Worm (Caenorhabditis elegans) whole organism, L3 larva: Measurements from ENCODE around the gene pes-8.

Experiments
- R02D3.7 ChIP-seq: fragments of 150-350 bp; optimal IDR thresholded peaks from 2 replicates; lab custom pipeline; 2014; ENCODE audit warnings: missing biosample characterization, missing genetic modification characterization
- ZK546.5 ChIP-seq: sonication (generic microtip); optimal IDR thresholded peaks from 2 replicates; lab custom pipeline; 2017; ENCODE audit warnings: missing biosample characterization, missing genetic modification characterization
- aly-2 ChIP-seq: fragments of 150-350 bp; optimal IDR thresholded peaks from 2 replicates; lab custom pipeline; 2014; ENCODE audit warnings: missing biosample characterization, missing genetic modification characterization
- ceh-16 ChIP-seq: sonication (generic microtip); optimal IDR thresholded peaks from 2 replicates; lab custom pipeline; 2017; ENCODE audit warnings: missing biosample characterization, missing genetic modification characterization
- ceh-28 ChIP-seq: fragments of 150-350 bp; optimal IDR thresholded peaks from 2 replicates; lab custom pipeline; 2014; ENCODE audit warnings: missing biosample characterization, missing genetic modification reagents, missing genetic modification characterization
- ceh-9 ChIP-seq: sonication (generic microtip); optimal IDR thresholded peaks from 2 replicates; lab custom pipeline; 2018; ENCODE audit warnings: missing biosample characterization, missing genetic modification characterization
- egl-27 ChIP-seq: sonication (generic microtip); optimal IDR thresholded peaks from 4 replicates; lab custom pipeline; 2017; ENCODE audit warnings: missing biosample characterization, missing genetic modification reagents, missing genetic modification characterization
- egl-5 ChIP-seq: fragments of 150-350 bp; optimal IDR thresholded peaks from 2 replicates; lab custom pipeline; 2017; ENCODE audit warnings: missing biosample characterization, missing genetic modification reagents, missing genetic modification characterization, inconsistent platforms
- elt-2 ChIP-seq: sonication (generic microtip); optimal IDR thresholded peaks from 2 replicates; lab custom pipeline; 2016; ENCODE audit warnings: missing genetic modification reagents, mild to moderate bottlenecking, missing genetic modification characterization, missing compliant biosample characterization
- elt-3 ChIP-seq, 3 experiments: fragments of 150-350 bp in 1 of 3; sonication (generic microtip) in 2 of 3; optimal IDR thresholded peaks; 2 replicates in 2 of 3; 4 replicates in 1 of 3; lab custom pipeline; 2014 to 2017; ENCODE audit warnings: missing biosample characterization in 3 of 3, missing genetic modification characterization in 3 of 3
- eor-1 ChIP-seq, 2 experiments: fragments of 150-350 bp; optimal IDR thresholded peaks; 2 replicates each; lab custom pipeline; 2014 to 2018; ENCODE audit warnings: missing biosample characterization in 2 of 2, missing genetic modification characterization in 2 of 2
- fkh-2 ChIP-seq: fragments of 150-350 bp; optimal IDR thresholded peaks from 2 replicates; lab custom pipeline; 2014; ENCODE audit warnings: missing biosample characterization, missing genetic modification reagents, missing genetic modification characterization
- fos-1 ChIP-seq: fragments of 150-350 bp; optimal IDR thresholded peaks from 2 replicates; lab custom pipeline; 2014; ENCODE audit warnings: missing biosample characterization, missing genetic modification characterization
- hmg-11 ChIP-seq: sonication (generic microtip); optimal IDR thresholded peaks from 2 replicates; lab custom pipeline; 2016; ENCODE audit warnings: missing genetic modification characterization, missing compliant biosample characterization
- jun-1 ChIP-seq: fragments of 150-350 bp; optimal IDR thresholded peaks from 2 replicates; lab custom pipeline; 2014; ENCODE audit warnings: missing biosample characterization, missing genetic modification reagents, missing genetic modification characterization
- lin-15B ChIP-seq: fragments of 150-350 bp; optimal IDR thresholded peaks from 2 replicates; lab custom pipeline; 2014; ENCODE audit warnings: missing biosample characterization, missing genetic modification characterization
- lin-39 ChIP-seq: fragments of 150-350 bp; optimal IDR thresholded peaks from 2 replicates; lab custom pipeline; 2018; ENCODE audit warnings: missing biosample characterization, missing genetic modification reagents, missing genetic modification characterization
- lsy-12 ChIP-seq: sonication (generic microtip); optimal IDR thresholded peaks from 2 replicates; lab custom pipeline; 2016; ENCODE audit warnings: mild to moderate bottlenecking, missing genetic modification characterization, missing compliant biosample characterization
- mdl-1 ChIP-seq: fragments of 150-350 bp; optimal IDR thresholded peaks from 2 replicates; lab custom pipeline; 2014; ENCODE audit warnings: missing biosample characterization, missing genetic modification characterization
- mml-1 ChIP-seq: fragments of 150-350 bp; sonication (generic microtip); optimal IDR thresholded peaks from 3 replicates; lab custom pipeline; 2014; ENCODE audit warnings: missing biosample characterization, missing genetic modification characterization
- nfya-1 ChIP-seq: sonication (generic microtip); optimal IDR thresholded peaks from 2 replicates; lab custom pipeline; 2017; ENCODE audit warnings: missing genetic modification characterization, mild to moderate bottlenecking, missing compliant biosample characterization, antibody characterized with exemption, moderate library complexity; ENCODE audit not compliant: insufficient read depth
- nhr-12 ChIP-seq: fragments of 150-350 bp; optimal IDR thresholded peaks from 2 replicates; lab custom pipeline; 2014; ENCODE audit warnings: missing biosample characterization, missing genetic modification characterization
- nhr-23 ChIP-seq: fragments of 150-350 bp; optimal IDR thresholded peaks from 2 replicates; lab custom pipeline; 2014; ENCODE audit warnings: missing biosample characterization, missing genetic modification reagents, missing genetic modification characterization
- nhr-237 ChIP-seq: fragments of 150-350 bp; optimal IDR thresholded peaks from 2 replicates; lab custom pipeline; 2014; ENCODE audit warnings: missing biosample characterization, missing genetic modification characterization
- nhr-25 ChIP-seq: sonication (generic microtip); optimal IDR thresholded peaks from 2 replicates; lab custom pipeline; 2017; ENCODE audit warnings: missing biosample characterization, missing genetic modification characterization
- nhr-28 ChIP-seq: fragments of 150-350 bp; optimal IDR thresholded peaks from 2 replicates; lab custom pipeline; 2014; ENCODE audit warnings: missing biosample characterization, missing genetic modification characterization
- nhr-43 ChIP-seq: sonication (generic microtip); optimal IDR thresholded peaks from 2 replicates; lab custom pipeline; 2016; ENCODE audit warnings: mild to moderate bottlenecking, missing genetic modification characterization, missing compliant biosample characterization; ENCODE audit not compliant: poor library complexity, severe bottlenecking
- nhr-67 ChIP-seq: fragments of 150-350 bp; optimal IDR thresholded peaks from 2 replicates; lab custom pipeline; 2014; ENCODE audit warnings: missing biosample characterization, missing genetic modification characterization
- nhr-76 ChIP-seq: fragments of 150-350 bp; sonication (generic microtip); optimal IDR thresholded peaks from 5 replicates; lab custom pipeline; 2014; ENCODE audit warnings: missing biosample characterization, missing genetic modification characterization
- pha-4 ChIP-seq: fragments of 150-350 bp; optimal IDR thresholded peaks from 2 replicates; lab custom pipeline; 2014; ENCODE audit warnings: missing biosample characterization, missing genetic modification reagents, missing genetic modification characterization
- pqm-1 ChIP-seq: fragments of 150-350 bp; optimal IDR thresholded peaks from 2 replicates; lab custom pipeline; 2017; ENCODE audit warnings: missing biosample characterization, missing genetic modification characterization, inconsistent platforms
- sea-2 ChIP-seq: fragments of 150-350 bp; sonication (generic microtip); optimal IDR thresholded peaks from 4 replicates; lab custom pipeline; 2014; ENCODE audit warnings: missing biosample characterization, missing genetic modification reagents, missing genetic modification characterization
- snpc-4 ChIP-seq: fragments of 150-350 bp; optimal IDR thresholded peaks from 2 replicates; lab custom pipeline; 2014; ENCODE audit warnings: missing biosample characterization, missing genetic modification characterization
- tbx-2 ChIP-seq: sonication (generic microtip); optimal IDR thresholded peaks from 2 replicates; lab custom pipeline; 2016; ENCODE audit warnings: mild to moderate bottlenecking, missing genetic modification characterization, missing compliant biosample characterization
- unc-39 ChIP-seq: sonication (generic microtip); optimal IDR thresholded peaks from 4 replicates; lab custom pipeline; 2017; ENCODE audit warnings: missing biosample characterization, missing genetic modification characterization
- unc-62 ChIP-seq: fragments of 150-350 bp; sonication (generic microtip); optimal IDR thresholded peaks from 4 replicates; lab custom pipeline; 2014; ENCODE audit warnings: missing biosample characterization, missing genetic modification reagents, missing genetic modification characterization
- zag-1 ChIP-seq: fragments of 150-350 bp; optimal IDR thresholded peaks from 2 replicates; lab custom pipeline; 2014; ENCODE audit warnings: missing biosample characterization, missing genetic modification characterization
- ztf-11 ChIP-seq: fragments of 150-350 bp; optimal IDR thresholded peaks from 2 replicates; lab custom pipeline; 2014; ENCODE audit warnings: missing biosample characterization, missing genetic modification characterization
- ztf-4 ChIP-seq: fragments of 150-350 bp; optimal IDR thresholded peaks from 2 replicates; lab custom pipeline; 2014; ENCODE audit warnings: missing biosample characterization, missing genetic modification characterization

The pes-8 gene

ce11 chrX:9208492-9208891 is 43.1 kb upstream of the pes-8 start:
- TF ChIP-seq mml-1 (tag; lab: Kevin White, UChicago) (no peak), hmg-11 (tag; lab: Kevin White, UChicago) (no peak), elt-2 (peak; percentile 48), ztf-11 (tag; lab: Kevin White, UChicago) (no peak), pha-4 (tag; lab: Kevin White, UChicago) (peak; percentile 28), unc-62 (GFP tag; lab: Kevin White, UChicago) (no peak), R02D3.7 (no peak), nhr-76 (no peak), nhr-67 (tag; lab: Kevin White, UChicago) (no peak)
- TF ChIP-seq, all 47 proteins: peak for 2

- TF ChIP-seq unc-39 (tag; lab: Kevin White, UChicago), result no peak
- TF ChIP-seq tbx-2 (tag; lab: Kevin White, UChicago), result no peak
- TF ChIP-seq aly-2 (tag; lab: Kevin White, UChicago), result no peak
- no peak for TF ChIP-seq mml-1 (tag; lab: Kevin White, UChicago)
- no peak for TF ChIP-seq nhr-25 (tag; lab: Kevin White, UChicago)
- TF ChIP-seq nhr-43 (tag; lab: Kevin White, UChicago), result no peak
- TF ChIP-seq snpc-4 (tag; lab: Kevin White, UChicago), result no peak
- TF ChIP-seq egl-5 (tag; lab: Kevin White, UChicago), result no peak
- no peak for TF ChIP-seq zag-1
- no peak for TF ChIP-seq nfya-1 (tag; lab: Kevin White, UChicago)
- TF ChIP-seq eor-1 (tag; optimal IDR thresholded peaks at IDR 0.05; lab: Kevin White, UChicago), result no peak
- no peak for TF ChIP-seq R02D3.7
- no peak for TF ChIP-seq elt-2
- TF ChIP-seq nhr-28 (tag; lab: Kevin White, UChicago), result no peak
- TF ChIP-seq mdl-1 (tag; lab: Kevin White, UChicago), result no peak
- TF ChIP-seq ztf-4 (tag; lab: Kevin White, UChicago), result no peak
- TF ChIP-seq lin-39 (tag; lab: Kevin White, UChicago), result no peak
- no peak for TF ChIP-seq nhr-67 (tag; lab: Kevin White, UChicago)
Measured at ce11 chrX:9208933-9209332, 42.7 kb upstream of the pes-8 start.

- TF ChIP-seq pqm-1 (tag; lab: Kevin White, UChicago), result peak; percentile 59
- TF ChIP-seq elt-2, result peak; percentile 71
- no peak for TF ChIP-seq R02D3.7
- TF ChIP-seq ceh-28 (tag; lab: Kevin White, UChicago), result no peak
- peak; percentile 47 for TF ChIP-seq pha-4 (tag; lab: Kevin White, UChicago)
Measured at ce11 chrX:9210086-9210485, 41.5 kb upstream of the pes-8 start.

ce11 chrX:9212675-9213074 is 38.9 kb upstream of the pes-8 start:
- TF ChIP-seq ztf-4 (tag; lab: Kevin White, UChicago) (no peak), ceh-9 (tag; lab: Kevin White, UChicago) (no peak), ceh-28 (tag; lab: Kevin White, UChicago) (no peak), nhr-76 (no peak), nfya-1 (tag; lab: Kevin White, UChicago) (no peak), nhr-23 (tag; lab: Kevin White, UChicago) (no peak), sea-2 (GFP tag; lab: Kevin White, UChicago) (no peak), elt-2 (peak; percentile 79), tbx-2 (tag; lab: Kevin White, UChicago) (no peak), pqm-1 (tag; lab: Kevin White, UChicago) (peak; percentile 61), mdl-1 (tag; lab: Kevin White, UChicago) (no peak), pha-4 (tag; lab: Kevin White, UChicago) (peak; percentile 23), fos-1 (tag; lab: Kevin White, UChicago) (no peak)

- TF ChIP-seq nfya-1 (tag; lab: Kevin White, UChicago) (no peak), fos-1 (tag; lab: Kevin White, UChicago) (no peak), ztf-11 (tag; lab: Kevin White, UChicago) (no peak), lsy-12 (tag; lab: Kevin White, UChicago) (peak; percentile 7), aly-2 (tag; lab: Kevin White, UChicago) (no peak), nhr-237 (no peak), egl-5 (tag; lab: Kevin White, UChicago) (no peak), pqm-1 (tag; lab: Kevin White, UChicago) (peak; percentile 54), eor-1 (tag; optimal IDR thresholded peaks at IDR 0.05; lab: Kevin White, UChicago) (no peak), nhr-43 (tag; lab: Kevin White, UChicago) (peak; percentile 69), nhr-28 (tag; lab: Kevin White, UChicago) (no peak), jun-1 (tag; lab: Kevin White, UChicago) (peak; percentile 76), pha-4 (tag; lab: Kevin White, UChicago) (peak; percentile 31), elt-2 (peak; percentile 86), elt-3 (tag; optimal IDR thresholded peaks at IDR 0.05; lab: Kevin White, UChicago) (no peak), ZK546.5 (tag; lab: Kevin White, UChicago) (no peak), lin-15B (no peak), mdl-1 (tag; lab: Kevin White, UChicago) (peak; percentile 46), ceh-28 (tag; lab: Kevin White, UChicago) (peak; percentile 18), ceh-9 (tag; lab: Kevin White, UChicago) (no peak), nhr-12 (no peak), nhr-76 (no peak), egl-27 (tag; lab: Kevin White, UChicago) (no peak), nhr-23 (tag; lab: Kevin White, UChicago) (peak; percentile 80), nhr-25 (tag; lab: Kevin White, UChicago) (peak; percentile 52), fkh-2 (tag; lab: Kevin White, UChicago) (no peak), ztf-4 (tag; lab: Kevin White, UChicago) (no peak), ceh-16 (tag; lab: Kevin White, UChicago) (no peak)
Measured at ce11 chrX:9213873-9214341, 37.7 kb upstream of the pes-8 start, which contains the start of gene C35B8.3. Gene C35B8.3 (plus strand): TSS chrX:9213923.
